Worm (Caenorhabditis elegans) whole organism, late embryonic: ENCODE measurements around the gene klp-13.

Source experiments
- ama-1 ChIP-seq: fragments of 150-350 bp; optimal IDR thresholded peaks from 2 replicates; lab custom pipeline; 2014
- dve-1 ChIP-seq: sonication (generic microtip); optimal IDR thresholded peaks from 2 replicates; lab custom pipeline; 2017; ENCODE audit warnings: antibody characterized with exemption, mild to moderate bottlenecking, missing genetic modification characterization, missing compliant biosample characterization
- elt-2 ChIP-seq: sonication (generic microtip); optimal IDR thresholded peaks from 2 replicates; lab custom pipeline; 2016; ENCODE audit warnings: missing genetic modification reagents, missing genetic modification characterization, missing compliant biosample characterization
- hlh-15 ChIP-seq: sonication (generic microtip); optimal IDR thresholded peaks from 2 replicates; lab custom pipeline; 2016; ENCODE audit warnings: missing genetic modification characterization, missing compliant biosample characterization
- nfya-1 ChIP-seq: sonication (generic microtip); optimal IDR thresholded peaks from 2 replicates; lab custom pipeline; 2017; ENCODE audit warnings: missing genetic modification characterization, mild to moderate bottlenecking, missing compliant biosample characterization, antibody characterized with exemption, moderate library complexity
- npax-4 ChIP-seq: sonication (generic microtip); optimal IDR thresholded peaks from 2 replicates; lab custom pipeline; 2016; ENCODE audit warnings: missing genetic modification characterization, missing compliant biosample characterization
- pax-1 ChIP-seq: fragments of 150-350 bp; optimal IDR thresholded peaks from 2 replicates; lab custom pipeline; 2014; ENCODE audit warnings: missing biosample characterization, missing genetic modification characterization
- pha-2 ChIP-seq: sonication (generic microtip); optimal IDR thresholded peaks from 2 replicates; lab custom pipeline; 2017; ENCODE audit warnings: mild to moderate bottlenecking, missing genetic modification characterization, missing compliant biosample characterization
- unc-55 ChIP-seq: sonication (generic microtip); optimal IDR thresholded peaks from 2 replicates; lab custom pipeline; 2017; ENCODE audit warnings: missing biosample characterization, missing genetic modification reagents, missing genetic modification characterization

DNA sequence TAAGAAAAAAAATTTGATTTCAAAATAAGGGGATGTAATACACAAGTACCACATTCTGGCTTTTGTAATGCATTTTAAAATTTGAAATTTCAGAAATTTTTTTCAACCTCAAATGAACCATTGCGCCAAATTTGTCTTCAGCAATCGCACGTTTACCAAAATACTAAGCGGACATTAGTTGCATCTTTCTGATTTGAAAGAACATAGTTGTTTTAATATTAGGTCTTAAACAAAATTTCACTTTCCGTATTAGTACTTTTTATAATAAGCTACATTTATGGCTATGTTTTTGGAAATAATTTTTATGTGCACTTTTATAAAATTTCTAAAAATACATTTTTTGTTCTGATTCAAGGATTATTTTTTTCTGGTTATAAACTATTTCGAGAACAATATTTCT, 19.1 kb downstream of the klp-13 start, which contains the start of gene sups-1:
- TF ChIP-seq hlh-15: no peak
- no peak for TF ChIP-seq npax-4 (tag; lab: Kevin White, UChicago)
- no peak for TF ChIP-seq ama-1
- no peak for TF ChIP-seq unc-55 (GFP tag; lab: Kevin White, UChicago)
- no peak for TF ChIP-seq dve-1 (tag; lab: Kevin White, UChicago)
- no peak for TF ChIP-seq pha-2 (tag; lab: Kevin White, UChicago)
- no peak for TF ChIP-seq pax-1 (tag; lab: Kevin White, UChicago)
- no peak for TF ChIP-seq nfya-1 (tag; lab: Kevin White, UChicago)
- TF ChIP-seq elt-2 (tag; lab: Kevin White, UChicago): no peak
